Worm (Caenorhabditis elegans) whole organism, young adult: ENCODE measurements around the gene K06H7.1.

Experiments used
- B0019.2 ChIP-seq: fragments of 200-800 bp; sonication (Bioruptor generic); conservative IDR thresholded peaks from 2 replicates; pipeline ENCODE4 v1.3.6; 2022; ENCODE audit warnings: missing genetic modification reagents, missing genetic modification characterization, missing compliant biosample characterization
- B0035.1 ChIP-seq: sonication (generic microtip); optimal IDR thresholded peaks from 2 replicates; lab custom pipeline; 2016; ENCODE audit warnings: missing genetic modification characterization, mild to moderate bottlenecking, missing compliant biosample characterization, missing genotype, missing genetic modification reagents
- F22D6.2 ChIP-seq: sonication (generic microtip); optimal IDR thresholded peaks from 2 replicates; lab custom pipeline; 2016; ENCODE audit warnings: mild to moderate bottlenecking, missing genetic modification characterization, missing compliant biosample characterization
- F33H1.4 ChIP-seq: fragments of 200-800 bp; sonication (Bioruptor generic); IDR thresholded peaks from 2 replicates; pipeline ENCODE4 v1.3.6; 2022; ENCODE audit warnings: missing genetic modification reagents, missing genetic modification characterization, missing compliant biosample characterization
- F49E8.2 ChIP-seq: sonication (generic microtip); optimal IDR thresholded peaks from 3 replicates; lab custom pipeline; 2017; ENCODE audit warnings: missing genetic modification characterization, mild to moderate bottlenecking, missing compliant biosample characterization, antibody characterized with exemption, moderate library complexity; ENCODE audit not compliant: insufficient read depth
- Y53G8AR.9 ChIP-seq: fragments of 200-800 bp; sonication (Bioruptor generic); conservative IDR thresholded peaks from 2 replicates; pipeline ENCODE4 v1.3.6; 2022; ENCODE audit warnings: missing genetic modification reagents, missing genetic modification characterization, missing compliant biosample characterization
- Y79H2A.3 ChIP-seq: fragments of 200-800 bp; sonication (Bioruptor generic); conservative IDR thresholded peaks from 2 replicates; pipeline ENCODE4 v1.3.6; 2022; ENCODE audit warnings: missing genetic modification reagents, missing genetic modification characterization, missing compliant biosample characterization
- akir-1 ChIP-seq: fragments of 200-800 bp; sonication (Bioruptor generic); optimal IDR thresholded peaks from 2 replicates; lab custom pipeline; 2018; ENCODE audit warnings: mild to moderate bottlenecking, missing genetic modification characterization, moderate library complexity, missing compliant biosample characterization
- attf-3 ChIP-seq: fragments of 200-800 bp; sonication (Bioruptor generic); conservative IDR thresholded peaks from 2 replicates; pipeline ENCODE4 v1.3.6; 2022; ENCODE audit warnings: missing genetic modification reagents, missing genetic modification characterization, missing compliant biosample characterization
- cebp-1 ChIP-seq, 2 experiments: fragments of 200-800 bp in 1 of 2; sonication (Bioruptor generic) in 1 of 2; sonication (generic microtip) in 1 of 2; IDR thresholded peaks in 1 of 2; optimal IDR thresholded peaks in 1 of 2; 2 replicates each; pipeline versions ENCODE4 v1.3.6 to Lab custom; 2017 to 2022; ENCODE audit warnings: missing compliant biosample characterization in 2 of 2, missing genetic modification characterization in 2 of 2, mild to moderate bottlenecking in 1 of 2, missing genetic modification reagents in 1 of 2, moderate library complexity in 1 of 2
- cebp-2 ChIP-seq: fragments of 200-800 bp; sonication (Bioruptor generic); IDR thresholded peaks from 2 replicates; pipeline ENCODE4 v1.3.6; 2022; ENCODE audit warnings: missing genetic modification characterization, missing compliant biosample characterization
- ceh-100 ChIP-seq: fragments of 200-800 bp; sonication (Bioruptor generic); IDR thresholded peaks from 2 replicates; pipeline ENCODE4 v1.3.6; 2022; ENCODE audit warnings: missing genetic modification reagents, missing genetic modification characterization, missing compliant biosample characterization
- ceh-40 ChIP-seq: fragments of 200-800 bp; sonication (Bioruptor generic); IDR thresholded peaks from 2 replicates; pipeline ENCODE4 v1.3.6; 2022; ENCODE audit warnings: missing genetic modification characterization, missing compliant biosample characterization
- ceh-58 ChIP-seq: fragments of 200-800 bp; sonication (Bioruptor generic); IDR thresholded peaks from 2 replicates; pipeline ENCODE4 v1.3.6; 2022; ENCODE audit warnings: missing genetic modification characterization, missing compliant biosample characterization
- ceh-91 ChIP-seq: fragments of 200-800 bp; sonication (Bioruptor generic); IDR thresholded peaks from 2 replicates; pipeline ENCODE4 v1.3.6; 2022; ENCODE audit warnings: missing genetic modification reagents, missing genetic modification characterization, missing compliant biosample characterization
- die-1 ChIP-seq: sonication (generic microtip); optimal IDR thresholded peaks from 2 replicates; lab custom pipeline; 2016; ENCODE audit warnings: missing genotype, mild to moderate bottlenecking, missing genetic modification characterization, missing compliant biosample characterization
- dpl-1 ChIP-seq: fragments of 150-350 bp; optimal IDR thresholded peaks from 2 replicates; lab custom pipeline; 2014; ENCODE audit warnings: missing biosample characterization, missing genetic modification reagents, missing genetic modification characterization
- efl-1 ChIP-seq: fragments of 150-350 bp; optimal IDR thresholded peaks from 2 replicates; lab custom pipeline; 2014; ENCODE audit warnings: missing biosample characterization, missing genetic modification reagents, missing genetic modification characterization
- egl-44 ChIP-seq: fragments of 200-800 bp; sonication (Bioruptor generic); IDR thresholded peaks from 2 replicates; pipeline ENCODE4 v1.3.6; 2022; ENCODE audit warnings: missing genetic modification reagents, missing genetic modification characterization, missing compliant biosample characterization
- ets-4 ChIP-seq: fragments of 200-800 bp; sonication (Bioruptor generic); optimal IDR thresholded peaks from 2 replicates; lab custom pipeline; 2018; ENCODE audit warnings: mild to moderate bottlenecking, missing genetic modification characterization, missing compliant biosample characterization
- him-1 ChIP-seq: sonication (generic microtip); optimal IDR thresholded peaks from 2 replicates; lab custom pipeline; 2016; ENCODE audit warnings: missing genotype, missing genetic modification reagents, missing genetic modification characterization, missing compliant biosample characterization
- hlh-12 ChIP-seq: sonication (generic microtip); optimal IDR thresholded peaks from 2 replicates; lab custom pipeline; 2016; ENCODE audit warnings: missing genetic modification characterization, missing compliant biosample characterization
- hlh-26 ChIP-seq: fragments of 200-800 bp; sonication (Bioruptor generic); conservative IDR thresholded peaks from 2 replicates; pipeline ENCODE4 v1.3.6; 2022; ENCODE audit warnings: missing genetic modification reagents, missing genetic modification characterization, missing compliant biosample characterization
- hmg-1.2 ChIP-seq: fragments of 200-800 bp; sonication (Bioruptor generic); IDR thresholded peaks from 2 replicates; pipeline ENCODE4 v1.3.6; 2022; ENCODE audit warnings: missing genetic modification reagents, missing genetic modification characterization, missing compliant biosample characterization
- hmg-20 ChIP-seq: fragments of 200-800 bp; sonication (Bioruptor generic); IDR thresholded peaks from 2 replicates; pipeline ENCODE4 v1.3.6; 2022; ENCODE audit warnings: missing genetic modification reagents, missing genetic modification characterization, missing compliant biosample characterization
- hrde-1 ChIP-seq: sonication (generic microtip); optimal IDR thresholded peaks from 2 replicates; lab custom pipeline; 2016; ENCODE audit warnings: missing genetic modification characterization, mild to moderate bottlenecking, missing compliant biosample characterization, moderate library complexity, missing genotype, missing genetic modification reagents, borderline replicate concordance
- lin-26 ChIP-seq: fragments of 200-800 bp; sonication (Bioruptor generic); IDR thresholded peaks from 2 replicates; pipeline ENCODE4 v1.3.6; 2022; ENCODE audit warnings: missing genetic modification reagents, missing genetic modification characterization, missing compliant biosample characterization
- lsy-27 ChIP-seq: sonication (generic microtip); optimal IDR thresholded peaks from 2 replicates; lab custom pipeline; 2017; ENCODE audit warnings: missing genetic modification characterization, mild to moderate bottlenecking, missing compliant biosample characterization, antibody characterized with exemption, missing genotype, borderline replicate concordance; ENCODE audit not compliant: insufficient read depth
- mes-4 ChIP-seq: sonication (generic microtip); optimal IDR thresholded peaks from 2 replicates; lab custom pipeline; 2016; ENCODE audit warnings: missing genotype, missing genetic modification characterization, missing compliant biosample characterization
- nfyb-1 ChIP-seq: fragments of 200-800 bp; sonication (Bioruptor generic); IDR thresholded peaks from 2 replicates; pipeline ENCODE4 v1.3.6; 2022; ENCODE audit warnings: missing genetic modification reagents, missing genetic modification characterization, missing compliant biosample characterization
- nhr-27 ChIP-seq: fragments of 200-800 bp; sonication (Bioruptor generic); optimal IDR thresholded peaks from 2 replicates; lab custom pipeline; 2018; ENCODE audit warnings: mild to moderate bottlenecking, missing genetic modification characterization, moderate library complexity, missing compliant biosample characterization
- rcor-1 ChIP-seq: fragments of 200-800 bp; sonication (Bioruptor generic); IDR thresholded peaks from 2 replicates; pipeline ENCODE4 v1.3.6; 2022; ENCODE audit warnings: missing genetic modification reagents, missing genetic modification characterization, missing compliant biosample characterization
- rec-8 ChIP-seq, 2 experiments: sonication (generic microtip); optimal IDR thresholded peaks; 2 replicates each; lab custom pipeline; 2016; ENCODE audit warnings: mild to moderate bottlenecking in 2 of 2, missing genetic modification characterization in 2 of 2, missing genetic modification reagents in 2 of 2, missing genotype in 2 of 2, missing biosample characterization in 1 of 2, missing compliant biosample characterization in 1 of 2, moderate library complexity in 1 of 2
- sea-2 ChIP-seq: fragments of 200-800 bp; sonication (Bioruptor generic); IDR thresholded peaks from 2 replicates; pipeline ENCODE4 v1.3.6; 2022; ENCODE audit warnings: missing genetic modification characterization, missing compliant biosample characterization
- snpc-1.1 ChIP-seq: sonication (generic microtip); optimal IDR thresholded peaks from 2 replicates; lab custom pipeline; 2017; ENCODE audit warnings: missing genetic modification characterization, mild to moderate bottlenecking, missing compliant biosample characterization, antibody characterized with exemption, moderate library complexity, missing genotype, missing genetic modification reagents; ENCODE audit not compliant: insufficient read depth
- snpc-3.4 ChIP-seq: sonication (generic microtip); optimal IDR thresholded peaks from 2 replicates; lab custom pipeline; 2017; ENCODE audit warnings: missing genetic modification characterization, mild to moderate bottlenecking, missing compliant biosample characterization, antibody characterized with exemption, moderate library complexity, missing genotype, missing genetic modification reagents
- tlf-1 ChIP-seq: fragments of 200-800 bp; sonication (Bioruptor generic); optimal IDR thresholded peaks from 2 replicates; lab custom pipeline; 2018; ENCODE audit warnings: mild to moderate bottlenecking, missing genetic modification characterization, missing compliant biosample characterization
- unc-130 ChIP-seq: sonication (generic microtip); optimal IDR thresholded peaks from 2 replicates; lab custom pipeline; 2016; ENCODE audit warnings: missing genetic modification reagents, missing genetic modification characterization, missing compliant biosample characterization
- unc-62 ChIP-seq: fragments of 150-350 bp; optimal IDR thresholded peaks from 2 replicates; lab custom pipeline; 2014; ENCODE audit warnings: missing biosample characterization, missing genetic modification reagents, missing genetic modification characterization
- zfh-2 ChIP-seq: fragments of 200-800 bp; sonication (Bioruptor generic); conservative IDR thresholded peaks from 2 replicates; pipeline ENCODE4 v1.3.6; 2022; ENCODE audit warnings: missing genetic modification reagents, missing genetic modification characterization, missing compliant biosample characterization
- ztf-25 ChIP-seq: fragments of 200-800 bp; sonication (Bioruptor generic); IDR thresholded peaks from 2 replicates; pipeline ENCODE4 v1.3.6; 2022; ENCODE audit warnings: missing genetic modification reagents, missing genetic modification characterization, missing compliant biosample characterization
- ztf-3 ChIP-seq: fragments of 200-800 bp; sonication (Bioruptor generic); optimal IDR thresholded peaks from 2 replicates; lab custom pipeline; 2018; ENCODE audit warnings: mild to moderate bottlenecking, missing genetic modification characterization, missing compliant biosample characterization

Gene K06H7.1

ce11 chrIII:8069206-8069605 lies 29.9 kb upstream of the K06H7.1 start (continued):
- TF ChIP-seq nhr-27 (tag; lab: Kevin White, UChicago) (no peak), lin-26 (GFP tag; lab: Robert Waterston, UW) (peak; percentile 76), hrde-1 (tag; lab: Kevin White, UChicago) (no peak), ceh-40 (GFP tag; lab: Robert Waterston, UW) (no peak), rec-8 (tag; optimal IDR thresholded peaks at IDR 0.05; lab: Kevin White, UChicago) (no peak), zfh-2 (GFP tag; lab: Robert Waterston, UW) (no peak), hmg-1.2 (GFP tag; lab: Robert Waterston, UW) (peak; percentile 39; the same call in 1 of the 2 replicates), snpc-3.4 (peak; percentile 76), Y79H2A.3 (no peak), mes-4 (tag; lab: Kevin White, UChicago) (no peak), ets-4 (GFP tag; lab: Kevin White, UChicago) (no peak), F33H1.4 (GFP tag; lab: Robert Waterston, UW) (no peak), ceh-100 (GFP tag; lab: Robert Waterston, UW) (no peak), attf-3 (GFP tag; lab: Robert Waterston, UW) (no peak), efl-1 (GFP tag; lab: Kevin White, UChicago) (no peak), akir-1 (GFP tag; lab: Kevin White, UChicago) (no peak), dpl-1 (no peak), die-1 (tag; lab: Kevin White, UChicago) (peak; percentile 65), cebp-1 (GFP tag; IDR thresholded peaks at IDR 0.05; lab: Robert Waterston, UW) (no peak), cebp-1 (tag; optimal IDR thresholded peaks at IDR 0.05; lab: Kevin White, UChicago) (no peak), ztf-25 (GFP tag; lab: Robert Waterston, UW) (no peak), egl-44 (GFP tag; lab: Robert Waterston, UW) (0 out of 2 replicates have a peak, but pooled peaks have one; percentile 11), rcor-1 (GFP tag; lab: Robert Waterston, UW) (no peak), unc-130 (GFP tag; lab: Kevin White, UChicago) (no peak), ztf-3 (GFP tag; lab: Kevin White, UChicago) (no peak), Y53G8AR.9 (GFP tag; lab: Robert Waterston, UW) (no peak), cebp-2 (no peak), snpc-1.1 (peak; percentile 89), hmg-20 (GFP tag; lab: Robert Waterston, UW) (no peak), tlf-1 (GFP tag; lab: Kevin White, UChicago) (no peak), ceh-91 (no peak), ceh-58 (no peak), nfyb-1 (GFP tag; lab: Robert Waterston, UW) (0 out of 2 replicates have a peak, but pooled peaks have one; percentile 70), lsy-27 (tag; lab: Kevin White, UChicago) (no peak), sea-2 (GFP tag; lab: Robert Waterston, UW) (no peak), B0035.1 (tag; lab: Kevin White, UChicago) (no peak), him-1 (tag; lab: Kevin White, UChicago) (peak; percentile 58), F49E8.2 (peak; percentile 7), hlh-12 (tag; lab: Kevin White, UChicago) (no peak), B0019.2 (GFP tag; lab: Robert Waterston, UW) (0 out of 2 replicates have a peak, but pooled peaks have one; percentile 14), F22D6.2 (tag; lab: Kevin White, UChicago) (no peak), unc-62 (GFP tag; lab: Kevin White, UChicago) (no peak), hlh-26 (GFP tag; lab: Robert Waterston, UW) (no peak)
